Fruit fly (Drosophila melanogaster) whole organism, prepupa: ENCODE results near the gene CG13837.

Source experiments
- Blimp-1 ChIP-seq: fragments of 200-800 bp; sonication (Bioruptor generic); optimal IDR thresholded peaks from 3 replicates; lab custom pipeline; 2017; ENCODE audit warnings: missing biosample characterization, missing genetic modification characterization, mild to moderate bottlenecking, moderate library complexity, missing genetic modification reagents
- CG10669 ChIP-seq: fragments of 200-800 bp; sonication (Bioruptor generic); optimal IDR thresholded peaks from 3 replicates; lab custom pipeline; 2018; ENCODE audit warnings: missing biosample characterization, mild to moderate bottlenecking, missing genetic modification characterization, moderate library complexity
- CG6163 ChIP-seq: fragments of 200-800 bp; sonication (Bioruptor generic); IDR thresholded peaks from 3 replicates; pipeline ENCODE4 v1.3.6; 2022; ENCODE audit warnings: missing biosample characterization, missing genetic modification characterization
- Eip93F ChIP-seq: fragments of 200-800 bp; sonication (Bioruptor generic); optimal IDR thresholded peaks from 2 replicates; lab custom pipeline; 2016; ENCODE audit warnings: missing biosample characterization, mild to moderate bottlenecking, missing genetic modification characterization
- Ets96B ChIP-seq: fragments of 200-800 bp; optimal IDR thresholded peaks from 2 replicates; lab custom pipeline; 2019; ENCODE audit warnings: missing biosample characterization, mild to moderate bottlenecking, missing genetic modification characterization, moderate library complexity
- Gug ChIP-seq: fragments of 200-800 bp; sonication (Bioruptor generic); IDR thresholded peaks from 2 replicates; pipeline ENCODE4 v1.3.6; 2022; ENCODE audit warnings: missing biosample characterization, missing genetic modification characterization
- Hr39 ChIP-seq: fragments of 200-800 bp; sonication (Bioruptor generic); optimal IDR thresholded peaks from 2 replicates; lab custom pipeline; 2016; ENCODE audit warnings: missing biosample characterization, missing genetic modification characterization
- Sox102F ChIP-seq: fragments of 200-800 bp; sonication (Bioruptor generic); optimal IDR thresholded peaks from 2 replicates; lab custom pipeline; 2016; ENCODE audit warnings: missing biosample characterization, mild to moderate bottlenecking, missing genetic modification characterization
- dac ChIP-seq: fragments of 200-800 bp; sonication (Bioruptor generic); optimal IDR thresholded peaks from 2 replicates; lab custom pipeline; 2017; ENCODE audit warnings: missing biosample characterization, mild to moderate bottlenecking, missing genetic modification characterization
- pdm3 ChIP-seq: fragments of 200-800 bp; sonication (Bioruptor generic); optimal IDR thresholded peaks from 3 replicates; lab custom pipeline; 2016; ENCODE audit warnings: missing biosample characterization, missing genetic modification characterization
- salr ChIP-seq, 2 experiments: fragments of 200-800 bp; sonication (Bioruptor generic); optimal IDR thresholded peaks; 3 replicates each; lab custom pipeline; 2016 to 2018; ENCODE audit warnings: missing biosample characterization in 2 of 2, missing genetic modification characterization in 2 of 2, mild to moderate bottlenecking in 1 of 2
- topi ChIP-seq: fragments of 200-800 bp; sonication (Bioruptor generic); optimal IDR thresholded peaks from 3 replicates; lab custom pipeline; 2016; ENCODE audit warnings: missing biosample characterization, missing genetic modification characterization

dm6 chr3R:23028506-23028905, 15.3 kb upstream of the CG13837 start:
- TF ChIP-seq Blimp-1 (GFP tag; lab: Kevin White, UChicago) (no peak), Eip93F (no peak), Gug (GFP tag; lab: Robert Waterston, UW) (0 out of 2 replicates have a peak, but pooled peaks have one; percentile 24), CG10669 (GFP tag; lab: Kevin White, UChicago) (no peak), pdm3 (GFP tag; lab: Kevin White, UChicago) (no peak), salr (GFP tag; optimal IDR thresholded peaks at IDR 0.05; lab: Kevin White, UChicago) (no peak), CG6163 (GFP tag; lab: Robert Waterston, UW) (no peak), Sox102F (GFP tag; lab: Kevin White, UChicago) (no peak), Hr39 (no peak), topi (GFP tag; lab: Kevin White, UChicago) (no peak), Ets96B (no peak), dac (GFP tag; lab: Kevin White, UChicago) (no peak)
